Worm (Caenorhabditis elegans): ENCODE results near the gene K12H4.5.

K12H4.5 gene

ce11 chrIII:8063659-8064058 lies 19.4 kb downstream of the K12H4.5 start:
- TF ChIP-seq snpc-1.1 (tag; optimal IDR thresholded peaks at IDR 0.05; ENCODE audit: insufficient read depth) (no peak), F55B11.4 (tag; optimal IDR thresholded peaks at IDR 0.05; ENCODE audit: borderline replicate concordance, insufficient read depth) (no peak), ztf-28 (GFP tag; IDR thresholded peaks at IDR 0.05) (0 out of 2 replicates have a peak, but pooled peaks have one; percentile 8), K11D2.4 (GFP tag; IDR thresholded peaks at IDR 0.05) (no peak), madf-10 (tag; optimal IDR thresholded peaks at IDR 0.05) (no peak)

- no peak for TF ChIP-seq pbrm-1 (GFP tag; IDR thresholded peaks at IDR 0.05)
- TF ChIP-seq bed-1 (GFP tag; IDR thresholded peaks at IDR 0.05), result no peak
- no peak for TF ChIP-seq egl-18 (GFP tag; IDR thresholded peaks at IDR 0.05)
- no peak for TF ChIP-seq ZK185.1 (tag; optimal IDR thresholded peaks at IDR 0.05; ENCODE audit: poor library complexity, severe bottlenecking)
- no peak for TF ChIP-seq nfyb-1 (GFP tag; IDR thresholded peaks at IDR 0.05)
- no peak for TF ChIP-seq hmg-1.2 (GFP tag; IDR thresholded peaks at IDR 0.05)
- TF ChIP-seq lir-1 (GFP tag; conservative IDR thresholded peaks at IDR 0.05), result no peak
- no peak for TF ChIP-seq lin-40 (tag; optimal IDR thresholded peaks at IDR 0.05)
- no peak for TF ChIP-seq Y79H2A.3 (GFP tag; conservative IDR thresholded peaks at IDR 0.05)
- no peak for TF ChIP-seq him-1 (tag; optimal IDR thresholded peaks at IDR 0.05)
- TF ChIP-seq ztf-26 (tag; optimal IDR thresholded peaks at IDR 0.05), result no peak
- no peak for TF ChIP-seq F22D6.2 (tag; optimal IDR thresholded peaks at IDR 0.05)
- TF ChIP-seq rpc-1 (optimal IDR thresholded peaks at IDR 0.05), result no peak
- TF ChIP-seq rpc-1 (tag; optimal IDR thresholded peaks at IDR 0.05), result no peak
- TF ChIP-seq attf-5 (GFP tag; optimal IDR thresholded peaks at IDR 0.05), result no peak
- TF ChIP-seq F37B4.10 (GFP tag; IDR thresholded peaks at IDR 0.05), result no peak
- TF ChIP-seq hrde-1 (tag; optimal IDR thresholded peaks at IDR 0.05; ENCODE audit: borderline replicate concordance), result no peak
Measured at ce11 chrIII:8065101-8065500, 20.8 kb downstream of the K12H4.5 start.

- TF ChIP-seq pbrm-1 (GFP tag; IDR thresholded peaks at IDR 0.05) (no peak), nhr-120 (GFP tag; IDR thresholded peaks at IDR 0.05) (no peak), T26A5.8 (tag; optimal IDR thresholded peaks at IDR 0.05) (no peak), unc-130 (GFP tag; optimal IDR thresholded peaks at IDR 0.05) (no peak), D2030.7 (GFP tag; IDR thresholded peaks at IDR 0.05) (no peak), F22D6.2 (tag; optimal IDR thresholded peaks at IDR 0.05) (no peak), snpc-4 (GFP tag; optimal IDR thresholded peaks at IDR 0.05) (no peak), snpc-4 (tag; optimal IDR thresholded peaks at IDR 0.05) (no peak), ets-4 (GFP tag; optimal IDR thresholded peaks at IDR 0.05) (no peak), sdz-38 (tag; optimal IDR thresholded peaks at IDR 0.05) (no peak), ceh-79 (tag; optimal IDR thresholded peaks at IDR 0.05) (no peak), F49E8.2 (tag; optimal IDR thresholded peaks at IDR 0.05; ENCODE audit: insufficient read depth) (no peak), chd-7 (tag; optimal IDR thresholded peaks at IDR 0.05) (no peak), attf-6 (GFP tag; IDR thresholded peaks at IDR 0.05) (no peak), hrde-1 (tag; optimal IDR thresholded peaks at IDR 0.05; ENCODE audit: borderline replicate concordance) (no peak), lin-54 (GFP tag; optimal IDR thresholded peaks at IDR 0.05) (no peak)
Measured at ce11 chrIII:8066989-8067388, 22.7 kb downstream of the K12H4.5 start, which contains the start of gene pros-1. pros-1 (plus strand) TSS chrIII:8067289.

ce11 chrIII:8067798-8068197 lies 23.5 kb downstream of the K12H4.5 start:
- TF ChIP-seq F39B2.1 (GFP tag; IDR thresholded peaks at IDR 0.05), result no peak
- no peak for TF ChIP-seq hmg-20 (GFP tag; IDR thresholded peaks at IDR 0.05)
- no peak for TF ChIP-seq F22D6.2 (tag; optimal IDR thresholded peaks at IDR 0.05)
- no peak for TF ChIP-seq cebp-2 (GFP tag; IDR thresholded peaks at IDR 0.05)
- no peak for TF ChIP-seq cebp-1 (GFP tag; IDR thresholded peaks at IDR 0.05)
- TF ChIP-seq cebp-1 (tag; optimal IDR thresholded peaks at IDR 0.05), result no peak
- no peak for TF ChIP-seq pbrm-1 (GFP tag; IDR thresholded peaks at IDR 0.05)
- TF ChIP-seq ceh-91 (GFP tag; IDR thresholded peaks at IDR 0.05), result no peak
- TF ChIP-seq madf-3 (GFP tag; IDR thresholded peaks at IDR 0.05), result no peak
- no peak for TF ChIP-seq rec-8 (tag; optimal IDR thresholded peaks at IDR 0.05)
- TF ChIP-seq mes-4 (tag; optimal IDR thresholded peaks at IDR 0.05), result no peak
- no peak for TF ChIP-seq nhr-120 (GFP tag; IDR thresholded peaks at IDR 0.05)
- no peak for TF ChIP-seq efl-1 (GFP tag; optimal IDR thresholded peaks at IDR 0.05)
- TF ChIP-seq tbp1 (GFP tag; optimal IDR thresholded peaks at IDR 0.05), result no peak
- no peak for TF ChIP-seq rpc-1 (optimal IDR thresholded peaks at IDR 0.05)
- no peak for TF ChIP-seq rpc-1 (tag; optimal IDR thresholded peaks at IDR 0.05)
